Worm (Caenorhabditis elegans) whole organism, L2 larva: ENCODE measurements around the gene sfxn-1.2.

Source experiments
- C34F6.9 ChIP-seq: fragments of 150-350 bp; optimal IDR thresholded peaks from 2 replicates; lab custom pipeline; 2014; ENCODE audit warnings: missing biosample characterization, missing genetic modification characterization
- R02D3.7 ChIP-seq: fragments of 150-350 bp; optimal IDR thresholded peaks from 2 replicates; lab custom pipeline; 2014; ENCODE audit warnings: missing biosample characterization, missing genetic modification characterization
- alr-1 ChIP-seq: fragments of 150-350 bp; optimal IDR thresholded peaks from 2 replicates; lab custom pipeline; 2014; ENCODE audit warnings: missing biosample characterization, missing genetic modification characterization
- aly-2 ChIP-seq: fragments of 150-350 bp; optimal IDR thresholded peaks from 2 replicates; lab custom pipeline; 2014; ENCODE audit warnings: missing biosample characterization, missing genetic modification characterization
- ama-1 ChIP-seq: fragments of 150-350 bp; optimal IDR thresholded peaks from 2 replicates; lab custom pipeline; 2018; ENCODE audit warnings: inconsistent platforms
- elt-1 ChIP-seq: fragments of 150-350 bp; optimal IDR thresholded peaks from 2 replicates; lab custom pipeline; 2014; ENCODE audit warnings: missing biosample characterization, missing genetic modification characterization
- elt-3 ChIP-seq: sonication (generic microtip); optimal IDR thresholded peaks from 2 replicates; lab custom pipeline; 2017; ENCODE audit warnings: missing biosample characterization, missing genetic modification characterization
- fos-1 ChIP-seq: fragments of 150-350 bp; optimal IDR thresholded peaks from 2 replicates; lab custom pipeline; 2014; ENCODE audit warnings: missing biosample characterization, missing genetic modification characterization
- lin-13 ChIP-seq: fragments of 150-350 bp; optimal IDR thresholded peaks from 2 replicates; lab custom pipeline; 2014; ENCODE audit warnings: missing biosample characterization, missing genetic modification reagents, missing genetic modification characterization
- snpc-4 ChIP-seq: fragments of 150-350 bp; optimal IDR thresholded peaks from 2 replicates; lab custom pipeline; 2014; ENCODE audit warnings: missing biosample characterization, missing genetic modification characterization
- zag-1 ChIP-seq: fragments of 150-350 bp; optimal IDR thresholded peaks from 2 replicates; lab custom pipeline; 2014; ENCODE audit warnings: missing biosample characterization, missing genetic modification characterization
- ztf-11 ChIP-seq: sonication (generic microtip); optimal IDR thresholded peaks from 2 replicates; lab custom pipeline; 2017; ENCODE audit warnings: missing biosample characterization, missing genetic modification characterization
- ztf-4 ChIP-seq: fragments of 150-350 bp; optimal IDR thresholded peaks from 2 replicates; lab custom pipeline; 2014; ENCODE audit warnings: missing biosample characterization, missing genetic modification characterization

DNA sequence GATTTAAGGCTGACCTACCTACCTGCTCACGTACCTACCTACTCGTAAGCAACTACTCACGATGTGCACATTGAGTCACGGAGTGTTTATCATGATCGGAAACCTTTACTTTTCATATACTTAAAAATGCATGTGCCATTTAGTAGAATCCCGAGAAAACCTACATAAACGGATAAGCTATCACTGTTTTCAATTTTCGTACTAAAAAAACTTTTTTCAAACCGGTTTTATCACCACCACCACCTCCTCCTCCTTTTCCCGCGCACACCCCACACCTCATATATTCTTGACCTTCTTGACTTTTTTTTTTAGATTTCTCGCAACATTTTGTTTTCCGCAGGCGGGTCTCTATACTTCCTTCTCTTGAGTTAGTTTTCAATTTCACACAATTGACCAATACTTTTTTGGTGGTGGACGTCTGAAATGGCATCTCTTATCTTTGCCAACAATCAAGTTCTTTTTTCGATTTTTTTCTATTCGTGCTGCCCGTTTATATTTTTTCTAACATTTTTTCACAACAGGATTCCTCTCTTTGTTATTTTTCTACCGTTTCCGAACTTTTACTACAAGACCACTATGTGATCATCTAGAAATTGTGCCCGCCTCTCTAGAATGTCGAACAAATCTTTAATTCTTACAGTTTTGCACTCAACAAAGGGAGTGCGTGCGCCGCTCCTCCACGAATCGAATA is 16.9 kb downstream of the sfxn-1.2 start, which contains the start of gene srap-1:
- TF ChIP-seq elt-3 (tag; lab: Kevin White, UChicago) = no peak
- no peak for TF ChIP-seq elt-1 (tag; lab: Kevin White, UChicago)
- no peak for TF ChIP-seq snpc-4 (tag; lab: Kevin White, UChicago)
- TF ChIP-seq zag-1 (tag; lab: Kevin White, UChicago) = no peak
- no peak for TF ChIP-seq R02D3.7 (tag; lab: Kevin White, UChicago)
- no peak for TF ChIP-seq C34F6.9 (tag; lab: Kevin White, UChicago)
- TF ChIP-seq lin-13 (GFP tag; lab: Kevin White, UChicago) = no peak
- TF ChIP-seq ama-1 (lab: Kevin White, UChicago) = no peak
- no peak for TF ChIP-seq alr-1 (tag; lab: Kevin White, UChicago)
- no peak for TF ChIP-seq ztf-11 (tag; lab: Kevin White, UChicago)
- TF ChIP-seq ztf-4 (tag; lab: Kevin White, UChicago) = no peak
- TF ChIP-seq aly-2 = no peak
- TF ChIP-seq fos-1 = no peak
